Worm (Caenorhabditis elegans): Measurements from ENCODE around the gene fbxa-24.

- TF ChIP-seq flt-1 (GFP tag; IDR thresholded peaks at IDR 0.05) (no peak), ama-1 (optimal IDR thresholded peaks at IDR 0.05) (no peak), ceh-36 (tag; optimal IDR thresholded peaks at IDR 0.05) (no peak), tra-4 (tag; optimal IDR thresholded peaks at IDR 0.05) (no peak), pes-1 (GFP tag; IDR thresholded peaks at IDR 0.05) (no peak), ets-7 (tag; optimal IDR thresholded peaks at IDR 0.05) (no peak), B0310.2 (tag; optimal IDR thresholded peaks at IDR 0.05) (no peak)
Measured at ce11 chrII:3811816-3812332, 4.5 kb upstream of the fbxa-24 start, which contains the start of gene lido-15.

Measured in whole organism, early embryonic.